Worm (Caenorhabditis elegans): ENCODE data around the gene wsp-1.

The wsp-1 gene

DNA sequence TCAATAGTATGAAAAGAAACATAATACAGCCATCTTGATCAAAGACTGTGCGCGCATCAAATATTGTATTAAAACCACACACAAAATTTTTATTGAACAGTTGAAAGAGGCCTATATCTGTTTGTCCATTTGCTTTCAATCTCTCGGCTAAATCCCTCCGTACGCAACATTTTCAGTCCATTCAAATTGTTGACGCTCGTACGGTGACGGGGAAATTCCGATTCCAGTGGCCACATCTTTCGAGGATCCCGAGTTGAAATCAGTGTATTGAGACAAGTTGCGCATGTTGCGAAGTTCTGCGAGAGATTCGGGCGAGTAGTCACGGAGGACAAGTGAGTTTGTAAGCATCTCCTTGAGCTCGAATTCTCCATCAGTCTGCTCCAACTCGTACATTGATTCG lies 34.2 kb downstream of the wsp-1 start:
- TF ChIP-seq egl-18 (GFP tag; IDR thresholded peaks at IDR 0.05), result no peak

DNA sequence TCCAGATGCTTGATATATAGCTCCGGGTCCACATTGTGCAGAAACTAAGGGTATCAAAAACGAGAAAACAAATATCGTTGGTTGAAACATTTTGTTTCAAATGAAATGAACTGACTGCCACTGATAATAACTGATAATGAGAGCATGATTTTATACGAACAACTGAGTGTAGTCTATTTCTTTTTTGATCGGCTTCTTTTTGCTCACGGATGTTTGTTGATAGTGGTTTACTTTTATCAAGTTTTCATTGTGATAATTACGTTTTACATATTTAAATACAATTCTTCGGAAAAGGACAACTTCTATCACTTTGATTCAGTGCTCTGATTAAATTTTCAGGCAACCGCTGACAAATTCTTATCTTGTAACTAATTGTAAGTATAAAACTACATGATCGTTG lies 35.1 kb downstream of the wsp-1 start, which contains the start of gene clec-51:
clec-51 (minus strand) TSS at position 114 of the 400 bp plus-strand sequence.
- TF ChIP-seq ceh-100 (GFP tag; IDR thresholded peaks at IDR 0.05), result no peak
- TF ChIP-seq nhr-80 (tag; optimal IDR thresholded peaks at IDR 0.05), result peak; percentile 69
- no peak for TF ChIP-seq nfyb-1 (GFP tag; IDR thresholded peaks at IDR 0.05)

DNA sequence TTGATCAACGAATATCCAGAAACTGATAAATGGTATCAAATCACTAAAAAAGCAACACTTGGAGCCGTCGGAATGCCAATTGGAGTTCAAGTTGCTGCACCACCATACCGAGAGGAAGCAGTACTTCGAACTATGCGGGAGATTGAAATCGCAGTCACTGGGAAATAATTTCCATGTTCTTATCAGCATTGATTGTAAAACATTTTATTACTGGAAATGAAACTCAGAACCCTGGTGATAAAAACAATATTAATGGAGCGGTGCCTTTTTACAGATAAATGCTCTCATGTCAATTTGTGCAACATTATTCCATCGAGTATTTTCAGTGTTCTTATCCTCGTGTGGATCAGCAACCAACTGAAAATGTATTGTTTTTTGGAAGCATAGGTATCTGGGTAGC lies 37.0 kb downstream of the wsp-1 start:
- TF ChIP-seq nhr-80 (tag; optimal IDR thresholded peaks at IDR 0.05) (peak; percentile 41), mes-4 (tag; optimal IDR thresholded peaks at IDR 0.05) (no peak)

DNA sequence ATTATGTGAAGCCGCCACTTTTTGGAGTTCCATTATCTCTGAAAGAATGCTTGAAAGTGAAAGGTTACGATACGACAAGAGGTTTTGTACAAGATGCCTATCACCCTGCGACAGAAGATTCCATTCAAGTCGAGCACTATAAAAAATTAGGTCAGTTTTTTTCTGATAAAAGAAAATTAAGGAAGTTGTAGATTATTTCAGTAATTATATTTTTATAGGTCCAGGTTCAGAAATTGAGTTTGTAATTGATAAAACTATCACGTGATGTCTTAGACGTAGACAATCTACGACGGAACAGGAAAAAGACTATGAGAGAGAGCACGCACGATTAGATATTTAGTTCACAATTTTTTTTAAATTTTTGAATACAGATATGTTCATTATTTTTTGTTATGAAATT lies 38.8 kb downstream of the wsp-1 start:
- TF ChIP-seq bed-1 (GFP tag; IDR thresholded peaks at IDR 0.05) (no peak), lin-35 (GFP tag; optimal IDR thresholded peaks at IDR 0.05) (no peak), athp-1 (tag; optimal IDR thresholded peaks at IDR 0.05) (no peak), K11D2.4 (GFP tag; IDR thresholded peaks at IDR 0.05) (no peak), lin-40 (tag; optimal IDR thresholded peaks at IDR 0.05) (no peak), pha-4 (tag; optimal IDR thresholded peaks at IDR 0.05) (no peak), ceh-40 (GFP tag; IDR thresholded peaks at IDR 0.05) (no peak), madf-8 (GFP tag; conservative IDR thresholded peaks at IDR 0.05) (no peak), egl-44 (GFP tag; IDR thresholded peaks at IDR 0.05) (no peak), cebp-1 (GFP tag; IDR thresholded peaks at IDR 0.05) (no peak), cebp-1 (tag; optimal IDR thresholded peaks at IDR 0.05) (no peak)

DNA sequence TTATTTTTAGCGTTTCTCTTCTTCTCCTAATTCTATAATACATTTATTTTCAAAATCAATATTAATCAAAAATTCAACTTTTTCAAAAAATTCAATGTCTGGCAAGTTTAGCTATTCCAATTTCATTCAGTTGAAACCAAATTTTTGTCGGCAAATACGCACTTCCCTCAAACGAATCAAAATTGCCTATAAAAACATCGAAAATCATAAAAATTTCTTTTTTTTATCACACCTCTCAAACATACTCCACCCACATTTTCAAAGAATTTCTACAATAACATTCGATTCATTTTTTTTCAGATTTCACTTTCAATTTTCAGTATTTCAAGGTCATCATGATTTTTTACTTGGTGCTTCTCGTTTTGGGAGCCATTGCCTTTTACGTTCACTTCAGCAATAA lies 39.7 kb downstream of the wsp-1 start, which contains the start of gene faah-1:
faah-1 (plus strand) TSS at position 301 of the 400 bp plus-strand sequence.
- TF ChIP-seq zim-3 (tag; optimal IDR thresholded peaks at IDR 0.05) (no peak), mcd-1 (GFP tag; IDR thresholded peaks at IDR 0.05) (no peak), pha-4 (tag; optimal IDR thresholded peaks at IDR 0.05) (no peak), F55B11.4 (tag; optimal IDR thresholded peaks at IDR 0.05; ENCODE audit: borderline replicate concordance, insufficient read depth) (no peak), rec-8 (tag; optimal IDR thresholded peaks at IDR 0.05) (no peak), lin-54 (GFP tag; optimal IDR thresholded peaks at IDR 0.05) (no peak), T26A5.8 (tag; optimal IDR thresholded peaks at IDR 0.05) (no peak), chd-7 (tag; optimal IDR thresholded peaks at IDR 0.05) (no peak), hsf-1 (GFP tag; IDR thresholded peaks at IDR 0.05) (no peak), bed-2 (GFP tag; IDR thresholded peaks at IDR 0.05) (no peak), tbx-9 (tag; optimal IDR thresholded peaks at IDR 0.05; ENCODE audit: borderline replicate concordance) (no peak)

DNA sequence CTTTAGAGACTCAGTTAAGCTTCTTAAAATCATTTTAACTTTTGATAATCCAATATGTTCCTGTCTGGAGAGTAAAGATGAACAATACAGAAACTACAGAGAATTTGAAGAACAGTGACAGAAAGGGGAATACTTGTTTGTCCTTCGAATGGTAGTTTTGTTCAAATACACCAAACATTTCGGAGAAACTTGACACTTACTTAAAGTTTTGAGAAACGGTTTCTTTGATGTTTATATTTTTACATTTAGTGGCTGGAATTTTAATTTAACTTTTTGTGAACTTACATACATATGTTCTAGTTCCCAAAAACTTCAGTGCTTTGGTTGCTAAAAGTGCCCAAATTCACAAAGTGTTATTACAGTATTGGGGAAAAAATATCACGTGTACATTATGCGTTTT lies 41.6 kb downstream of the wsp-1 start, which contains the start of gene B0218.5:
B0218.5 (minus strand) TSS at position 101 of the 400 bp plus-strand sequence.
- no peak for TF ChIP-seq hlh-12 (tag; optimal IDR thresholded peaks at IDR 0.05)
- no peak for TF ChIP-seq snpc-1.3 (tag; optimal IDR thresholded peaks at IDR 0.05; ENCODE audit: insufficient read depth)
- TF ChIP-seq Y67H2A.10 (GFP tag; conservative IDR thresholded peaks at IDR 0.05), result no peak
- no peak for TF ChIP-seq ztf-18 (tag; optimal IDR thresholded peaks at IDR 0.05)
- TF ChIP-seq F49E8.2 (tag; optimal IDR thresholded peaks at IDR 0.05; ENCODE audit: insufficient read depth), result no peak
- TF ChIP-seq nfyb-1 (GFP tag; IDR thresholded peaks at IDR 0.05), result no peak
- no peak for TF ChIP-seq ceh-91 (GFP tag; IDR thresholded peaks at IDR 0.05)
- TF ChIP-seq mcd-1 (GFP tag; IDR thresholded peaks at IDR 0.05), result no peak
- no peak for TF ChIP-seq lsl-1 (GFP tag; optimal IDR thresholded peaks at IDR 0.05)
- TF ChIP-seq lin-40 (tag; optimal IDR thresholded peaks at IDR 0.05), result no peak
- TF ChIP-seq nhr-90 (tag; optimal IDR thresholded peaks at IDR 0.05), result no peak
- no peak for TF ChIP-seq attf-3 (GFP tag; conservative IDR thresholded peaks at IDR 0.05)
- TF ChIP-seq ztf-25 (GFP tag; IDR thresholded peaks at IDR 0.05), result no peak
